Fruit fly (Drosophila melanogaster) whole organism, embryonic: ENCODE results near the gene sno.
A peak's percentile ranks its signal among the peaks of the same experiment; 100 is the strongest.

Source experiments
- Antp ChIP-seq: fragments of 200-800 bp; sonication (Bioruptor generic); optimal IDR thresholded peaks from 3 replicates; lab custom pipeline; 2016; ENCODE audit warnings: missing biosample characterization, missing genetic modification characterization
- C15 ChIP-seq: fragments of 200-800 bp; sonication (Bioruptor generic); IDR thresholded peaks from 3 replicates; pipeline ENCODE4 v1.3.6; 2022; ENCODE audit warnings: missing biosample characterization, missing genetic modification characterization
- CG10321 ChIP-seq: fragments of 200-800 bp; sonication (Bioruptor generic); IDR thresholded peaks from 2 replicates; pipeline ENCODE4 v1.3.6; 2022; ENCODE audit warnings: missing biosample characterization, missing genetic modification characterization
- CG11504 ChIP-seq: fragments of 200-800 bp; sonication (Bioruptor generic); optimal IDR thresholded peaks from 3 replicates; lab custom pipeline; 2019; ENCODE audit warnings: missing biosample characterization, mild to moderate bottlenecking, missing genetic modification characterization, moderate library complexity
- CG12155 ChIP-seq: fragments of 200-800 bp; sonication (Bioruptor generic); optimal IDR thresholded peaks from 3 replicates; lab custom pipeline; 2016; ENCODE audit warnings: missing biosample characterization, missing genetic modification characterization
- CG12391 ChIP-seq: fragments of 200-800 bp; sonication (Bioruptor generic); optimal IDR thresholded peaks from 3 replicates; lab custom pipeline; 2018; ENCODE audit warnings: missing biosample characterization, mild to moderate bottlenecking, missing genetic modification characterization, moderate library complexity
- CG12744 ChIP-seq: fragments of 200-800 bp; sonication (Bioruptor generic); optimal IDR thresholded peaks from 2 replicates; lab custom pipeline; 2016; ENCODE audit warnings: missing biosample characterization, missing genetic modification characterization
- CG12769 ChIP-seq: fragments of 200-800 bp; sonication (Bioruptor generic); optimal IDR thresholded peaks from 2 replicates; lab custom pipeline; 2019; ENCODE audit warnings: missing biosample characterization, mild to moderate bottlenecking, missing genetic modification characterization, moderate library complexity
- CG13894 ChIP-seq: fragments of 200-800 bp; sonication (Bioruptor generic); optimal IDR thresholded peaks from 3 replicates; lab custom pipeline; 2018; ENCODE audit warnings: missing biosample characterization, mild to moderate bottlenecking, missing genetic modification characterization, moderate library complexity
- CG14860 ChIP-seq: fragments of 200-800 bp; sonication (Bioruptor generic); IDR thresholded peaks from 3 replicates; pipeline ENCODE4 v1.3.6; 2022; ENCODE audit warnings: missing biosample characterization, missing genetic modification characterization; ENCODE audit not compliant: partially characterized antibody
- CG15479 ChIP-seq: fragments of 200-800 bp; sonication (Bioruptor generic); optimal IDR thresholded peaks from 3 replicates; lab custom pipeline; 2019; ENCODE audit warnings: missing biosample characterization, mild to moderate bottlenecking, missing genetic modification characterization, moderate library complexity
- CG17802 ChIP-seq: fragments of 200-800 bp; sonication (Bioruptor generic); optimal IDR thresholded peaks from 2 replicates; lab custom pipeline; 2018; ENCODE audit warnings: missing biosample characterization, mild to moderate bottlenecking, missing genetic modification characterization, moderate library complexity
- CG18764 ChIP-seq: fragments of 200-800 bp; sonication (Bioruptor generic); optimal IDR thresholded peaks from 3 replicates; lab custom pipeline; 2016; ENCODE audit warnings: missing biosample characterization, missing genetic modification characterization
- CG31388 ChIP-seq: fragments of 200-800 bp; sonication (Bioruptor generic); optimal IDR thresholded peaks from 2 replicates; lab custom pipeline; 2016; ENCODE audit warnings: missing biosample characterization, missing genetic modification characterization
- CG34224 ChIP-seq: fragments of 200-800 bp; sonication (Bioruptor generic); IDR thresholded peaks from 3 replicates; pipeline ENCODE4 v1.3.6; 2022; ENCODE audit warnings: missing biosample characterization, missing genetic modification characterization; ENCODE audit not compliant: partially characterized antibody
- CG3726 ChIP-seq: fragments of 200-800 bp; sonication (Bioruptor generic); IDR thresholded peaks from 3 replicates; pipeline ENCODE4, ENCODE4 v1.3.6; 2022; ENCODE audit warnings: missing biosample characterization, missing genetic modification characterization
- CG3847 ChIP-seq: fragments of 200-800 bp; sonication (Bioruptor generic); IDR thresholded peaks from 2 replicates; pipeline ENCODE4 v1.3.6; 2022; ENCODE audit warnings: missing biosample characterization, missing genetic modification characterization
- CG5245 ChIP-seq: fragments of 200-800 bp; sonication (Bioruptor generic); optimal IDR thresholded peaks from 3 replicates; lab custom pipeline; 2016; ENCODE audit warnings: missing biosample characterization, missing genetic modification characterization
- CG6654 ChIP-seq: fragments of 200-800 bp; sonication (Bioruptor generic); optimal IDR thresholded peaks from 2 replicates; lab custom pipeline; 2017; ENCODE audit warnings: missing biosample characterization, mild to moderate bottlenecking, missing genetic modification characterization
- CG6689 ChIP-seq: fragments of 200-800 bp; sonication (Bioruptor generic); IDR thresholded peaks from 2 replicates; pipeline ENCODE4 v1.3.6; 2022; ENCODE audit warnings: missing biosample characterization, missing genetic modification characterization
- CG8944 ChIP-seq: fragments of 200-800 bp; sonication (Bioruptor generic); optimal IDR thresholded peaks from 3 replicates; lab custom pipeline; 2016; ENCODE audit warnings: missing biosample characterization, missing genetic modification characterization
- CrebB ChIP-seq: fragments of 200-800 bp; sonication (Bioruptor generic); optimal IDR thresholded peaks from 3 replicates; lab custom pipeline; 2018; ENCODE audit warnings: missing biosample characterization, mild to moderate bottlenecking, missing genetic modification characterization
- Dll ChIP-seq: fragments of 200-800 bp; sonication (Bioruptor generic); IDR thresholded peaks from 4 replicates; pipeline ENCODE4 v1.3.6; 2022; ENCODE audit warnings: missing biosample characterization, missing genetic modification characterization; ENCODE audit not compliant: partially characterized antibody
- ERR ChIP-seq: fragments of 200-800 bp; sonication (Bioruptor generic); optimal IDR thresholded peaks from 2 replicates; lab custom pipeline; 2016; ENCODE audit warnings: missing biosample characterization, missing genetic modification characterization
- Ets97D ChIP-seq: fragments of 200-800 bp; sonication (Bioruptor generic); optimal IDR thresholded peaks from 3 replicates; lab custom pipeline; 2016; ENCODE audit warnings: missing biosample characterization, missing genetic modification characterization
- Hand ChIP-seq: fragments of 200-800 bp; sonication (Bioruptor generic); optimal IDR thresholded peaks from 2 replicates; lab custom pipeline; 2017; ENCODE audit warnings: mild to moderate bottlenecking, missing biosample characterization, missing genetic modification reagents, missing genetic modification characterization
- Meics ChIP-seq: fragments of 200-800 bp; sonication (Bioruptor generic); optimal IDR thresholded peaks from 2 replicates; lab custom pipeline; 2017; ENCODE audit warnings: missing biosample characterization, mild to moderate bottlenecking, missing genetic modification characterization
- Mes4 ChIP-seq: fragments of 200-800 bp; sonication (Bioruptor generic); optimal IDR thresholded peaks from 2 replicates; lab custom pipeline; 2016; ENCODE audit warnings: missing biosample characterization, missing genetic modification characterization
- Neu2 ChIP-seq: fragments of 200-800 bp; sonication (Bioruptor generic); optimal IDR thresholded peaks from 3 replicates; lab custom pipeline; 2016; ENCODE audit warnings: missing biosample characterization, missing genetic modification characterization, borderline replicate concordance
- Rx ChIP-seq: fragments of 200-800 bp; sonication (Bioruptor generic); IDR thresholded peaks from 2 replicates; pipeline ENCODE4 v1.3.6; 2022; ENCODE audit warnings: missing biosample characterization, missing genetic modification characterization
- Sry-β ChIP-seq: fragments of 200-800 bp; sonication (Bioruptor generic); optimal IDR thresholded peaks from 2 replicates; lab custom pipeline; 2018; ENCODE audit warnings: missing biosample characterization, mild to moderate bottlenecking, missing genetic modification characterization, moderate library complexity
- Sry-δ ChIP-seq: fragments of 200-800 bp; sonication (Bioruptor generic); optimal IDR thresholded peaks from 2 replicates; lab custom pipeline; 2016; ENCODE audit warnings: missing biosample characterization, missing genetic modification characterization
- Xbp1 ChIP-seq: fragments of 200-800 bp; sonication (Bioruptor generic); optimal IDR thresholded peaks from 3 replicates; lab custom pipeline; 2016; ENCODE audit warnings: missing biosample characterization, mild to moderate bottlenecking, missing genetic modification characterization
- croc ChIP-seq: fragments of 200-800 bp; sonication (Bioruptor generic); conservative IDR thresholded peaks from 3 replicates; pipeline ENCODE4 v1.3.6; 2022; ENCODE audit warnings: missing biosample characterization, missing genetic modification characterization
- crol ChIP-seq: fragments of 200-800 bp; sonication (Bioruptor generic); IDR thresholded peaks from 2 replicates; pipeline ENCODE4 v1.3.6; 2022; ENCODE audit warnings: missing biosample characterization, missing genetic modification characterization
- da ChIP-seq: fragments of 200-800 bp; sonication (Bioruptor generic); optimal IDR thresholded peaks from 2 replicates; lab custom pipeline; 2016; ENCODE audit warnings: missing biosample characterization, missing genetic modification characterization
- dati ChIP-seq: fragments of 200-800 bp; sonication (Bioruptor generic); IDR thresholded peaks from 2 replicates; pipeline ENCODE4 v1.3.6; 2022; ENCODE audit warnings: missing biosample characterization, missing genetic modification characterization
- gt ChIP-seq: fragments of 200-800 bp; sonication (Bioruptor generic); IDR thresholded peaks from 2 replicates; pipeline ENCODE4 v1.3.6; 2022; ENCODE audit warnings: missing biosample characterization, missing genetic modification characterization
- jigr1 ChIP-seq: fragments of 200-800 bp; sonication (Bioruptor generic); IDR thresholded peaks from 3 replicates; pipeline ENCODE4 v1.3.6; 2022; ENCODE audit warnings: missing biosample characterization, missing genetic modification characterization
- lilli ChIP-seq: fragments of 200-800 bp; sonication (Bioruptor generic); optimal IDR thresholded peaks from 3 replicates; lab custom pipeline; 2016; ENCODE audit warnings: missing biosample characterization, missing genetic modification characterization
- mam ChIP-seq: fragments of 200-800 bp; sonication (Bioruptor generic); optimal IDR thresholded peaks from 3 replicates; lab custom pipeline; 2016; ENCODE audit warnings: missing biosample characterization, missing genetic modification characterization
- pros ChIP-seq: fragments of 200-800 bp; sonication (Bioruptor generic); optimal IDR thresholded peaks from 3 replicates; lab custom pipeline; 2019; ENCODE audit warnings: missing biosample characterization, mild to moderate bottlenecking, missing genetic modification characterization, moderate library complexity
- repo ChIP-seq: fragments of 200-800 bp; sonication (Bioruptor generic); optimal IDR thresholded peaks from 2 replicates; lab custom pipeline; 2016; ENCODE audit warnings: missing biosample characterization, missing genetic modification characterization
- ro ChIP-seq: fragments of 200-800 bp; sonication (Bioruptor generic); IDR thresholded peaks from 2 replicates; pipeline ENCODE4 v1.3.6; 2022; ENCODE audit warnings: missing biosample characterization, missing genetic modification characterization
- sisA ChIP-seq: fragments of 200-800 bp; sonication (Bioruptor generic); IDR thresholded peaks from 2 replicates; pipeline ENCODE4 v1.3.6; 2022; ENCODE audit warnings: missing biosample characterization, missing genetic modification characterization
- ssp ChIP-seq: fragments of 200-800 bp; sonication (Bioruptor generic); IDR thresholded peaks from 2 replicates; pipeline ENCODE4 v1.3.6; 2022; ENCODE audit warnings: missing biosample characterization, missing genetic modification characterization
- stc ChIP-seq: fragments of 200-800 bp; sonication (Bioruptor generic); IDR thresholded peaks from 2 replicates; pipeline ENCODE4 v1.3.6; 2022; ENCODE audit warnings: missing biosample characterization, missing genetic modification characterization
- tap ChIP-seq: fragments of 200-800 bp; optimal IDR thresholded peaks from 3 replicates; lab custom pipeline; 2019; ENCODE audit warnings: missing biosample characterization, mild to moderate bottlenecking, missing genetic modification characterization, moderate library complexity
- unpg ChIP-seq: fragments of 200-800 bp; sonication (Bioruptor generic); optimal IDR thresholded peaks from 3 replicates; lab custom pipeline; 2018; ENCODE audit warnings: missing biosample characterization, mild to moderate bottlenecking, missing genetic modification characterization, moderate library complexity

Gene sno

dm6 chrX:13233811-13234737 lies 22.6 kb upstream of the sno start (continued):
- TF ChIP-seq mam (GFP tag; lab: Kevin White, UChicago), result peak; percentile 79
- TF ChIP-seq ssp (GFP tag; lab: Robert Waterston, UW), result peak; percentile 74
- peak; percentile 70 for TF ChIP-seq CG12744 (GFP tag; lab: Kevin White, UChicago)
- TF ChIP-seq Neu2 (GFP tag; lab: Kevin White, UChicago), result peak; percentile 93
- TF ChIP-seq CG10321 (GFP tag; lab: Robert Waterston, UW), result 0 out of 2 replicates have a peak, but pooled peaks have one; percentile 22
- TF ChIP-seq CG34224 (GFP tag; lab: Robert Waterston, UW), result no peak
- TF ChIP-seq Hand, result peak; percentile 46
- TF ChIP-seq CG5245 (GFP tag; lab: Kevin White, UChicago), result peak; percentile 79
- peak; percentile 67 for TF ChIP-seq Meics (GFP tag; lab: Kevin White, UChicago)
- TF ChIP-seq dati (GFP tag; lab: Robert Waterston, UW), result no peak
- peak; percentile 82 for TF ChIP-seq Antp (GFP tag; lab: Kevin White, UChicago)
- TF ChIP-seq sisA (GFP tag; lab: Robert Waterston, UW), result peak; percentile 78
- peak; percentile 48 for TF ChIP-seq CG6654 (GFP tag; lab: Kevin White, UChicago)
- peak; percentile 70 for TF ChIP-seq CG8944 (GFP tag; lab: Kevin White, UChicago)
- TF ChIP-seq CG11504 (tag; lab: Kevin White, UChicago), result peak; percentile 83
- peak; percentile 77 for TF ChIP-seq CG12155 (GFP tag; lab: Kevin White, UChicago)
- peak; percentile 88 for TF ChIP-seq lilli (GFP tag; lab: Kevin White, UChicago)
- TF ChIP-seq CG12769 (tag; lab: Kevin White, UChicago), result peak; percentile 80
- peak; percentile 52; the same call in 1 of the 3 replicates for TF ChIP-seq jigr1 (GFP tag; lab: Robert Waterston, UW)
- TF ChIP-seq CG3726 (GFP tag; lab: Robert Waterston, UW), result peak; percentile 47; the same call in 2 of the 3 replicates
- peak; percentile 66 for TF ChIP-seq da (GFP tag; lab: Kevin White, UChicago)
- TF ChIP-seq ro (GFP tag; lab: Robert Waterston, UW), result peak; percentile 64; the same call in 1 of the 2 replicates
- peak; percentile 61 for TF ChIP-seq CG31388
- TF ChIP-seq Sry-β (GFP tag; lab: Kevin White, UChicago), result peak; percentile 42
- peak; percentile 50 for TF ChIP-seq repo (GFP tag; lab: Kevin White, UChicago)
- peak; percentile 70 for TF ChIP-seq CG3847
- TF ChIP-seq CG15479 (GFP tag; lab: Kevin White, UChicago), result peak; percentile 74
- peak; percentile 69; the same call in 1 of the 2 replicates for TF ChIP-seq Rx
- peak; percentile 87 for TF ChIP-seq CG12391 (tag; lab: Kevin White, UChicago)
- TF ChIP-seq stc, result peak; percentile 79
- TF ChIP-seq Xbp1 (GFP tag; lab: Kevin White, UChicago), result peak; percentile 73
- peak; percentile 72 for TF ChIP-seq Mes4 (GFP tag; lab: Kevin White, UChicago)
- TF ChIP-seq croc, result peak; percentile 89
- peak; percentile 52 for TF ChIP-seq CG17802
- TF ChIP-seq gt, result peak; percentile 65
- TF ChIP-seq CG18764 (GFP tag; lab: Kevin White, UChicago), result peak; percentile 42
- TF ChIP-seq unpg, result peak; percentile 81
- no peak for TF ChIP-seq CG14860
- peak; percentile 87 for TF ChIP-seq CG6689 (GFP tag; lab: Robert Waterston, UW)
- TF ChIP-seq pros (GFP tag; lab: Kevin White, UChicago), result peak; percentile 62
- peak; percentile 55 for TF ChIP-seq Sry-δ (GFP tag; lab: Kevin White, UChicago)
- TF ChIP-seq tap (tag; lab: Kevin White, UChicago), result peak; percentile 79
- TF ChIP-seq ERR (GFP tag; lab: Kevin White, UChicago), result peak; percentile 59
- TF ChIP-seq crol, result peak; percentile 94
- no peak for TF ChIP-seq C15
- TF ChIP-seq CrebB (tag; lab: Kevin White, UChicago), result peak; percentile 55
- TF ChIP-seq Ets97D (GFP tag; lab: Kevin White, UChicago), result peak; percentile 61
- TF ChIP-seq Dll (GFP tag; lab: Robert Waterston, UW), result no peak
- TF ChIP-seq CG13894 (tag; lab: Kevin White, UChicago), result no peak
